Fruit fly (Drosophila melanogaster): ENCODE measurements around the gene wkd.
A peak's percentile ranks its signal among the peaks of the same experiment; 100 is the strongest.

The wkd gene

DNA sequence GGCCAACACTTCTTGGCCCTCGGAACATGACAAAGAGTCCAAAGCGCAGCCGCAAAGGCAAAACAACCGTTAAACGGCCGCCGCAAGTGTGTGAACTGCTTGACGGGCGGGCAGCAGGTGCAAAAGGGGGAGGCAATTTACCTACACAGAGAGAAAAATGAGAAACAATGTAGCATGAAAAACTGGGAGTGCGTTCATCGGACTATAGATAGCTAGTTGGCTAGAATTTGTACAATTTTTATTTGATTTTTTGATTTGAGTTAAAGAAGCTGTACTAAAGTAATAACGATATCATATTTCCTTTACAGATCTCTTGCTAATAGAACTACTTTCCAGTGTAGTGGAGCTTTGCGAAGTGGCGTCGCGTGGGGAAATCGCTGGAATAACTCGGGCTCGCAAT lies 14.1 kb downstream of the wkd start (continued):
- TF ChIP-seq Oli (tag; optimal IDR thresholded peaks at IDR 0.05) (no peak), gem (tag; optimal IDR thresholded peaks at IDR 0.05) (no peak), CG12219 (GFP tag; optimal IDR thresholded peaks at IDR 0.05) (no peak)

DNA sequence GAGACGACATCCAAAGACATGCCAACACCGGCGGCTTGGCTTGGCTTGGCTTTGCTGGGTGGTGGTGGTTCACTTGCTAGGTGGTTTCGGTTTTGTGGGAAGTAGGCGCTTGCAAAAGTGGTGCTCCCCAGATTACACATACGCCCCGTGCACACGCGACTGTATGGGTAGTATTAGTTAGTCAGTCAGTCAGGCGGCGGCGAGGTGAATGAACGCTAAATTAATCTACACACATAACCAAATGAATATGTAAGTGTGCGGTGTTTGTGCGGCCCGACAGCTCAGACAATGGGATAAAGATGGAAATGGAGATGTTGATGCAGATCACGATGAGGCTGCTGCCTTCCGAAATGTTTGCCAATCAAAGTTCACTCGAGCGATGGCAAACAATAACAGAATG lies 21.8 kb downstream of the wkd start:
- TF ChIP-seq Ets65A (GFP tag) (no peak), HLH54F (GFP tag; optimal IDR thresholded peaks at IDR 0.05) (no peak), CG34224 (GFP tag; IDR thresholded peaks at IDR 0.05; ENCODE audit: partially characterized antibody) (no peak), ci (GFP tag; IDR thresholded peaks at IDR 0.05) (0 out of 3 replicates have a peak, but pooled peaks have one; percentile 29), vvl (GFP tag; IDR thresholded peaks at IDR 0.05) (peak; percentile 54), Med (GFP tag) (peak; percentile 34), CG7372 (GFP tag; IDR thresholded peaks at IDR 0.05) (peak; percentile 42; the same call in 1 of the 2 replicates), slou (GFP tag; optimal IDR thresholded peaks at IDR 0.05) (no peak), CG4424 (GFP tag; optimal IDR thresholded peaks at IDR 0.05) (no peak), tna (GFP tag; IDR thresholded peaks at IDR 0.05; ENCODE audit: partially characterized antibody) (no peak), org-1 (GFP tag; optimal IDR thresholded peaks at IDR 0.05) (no peak)

DNA sequence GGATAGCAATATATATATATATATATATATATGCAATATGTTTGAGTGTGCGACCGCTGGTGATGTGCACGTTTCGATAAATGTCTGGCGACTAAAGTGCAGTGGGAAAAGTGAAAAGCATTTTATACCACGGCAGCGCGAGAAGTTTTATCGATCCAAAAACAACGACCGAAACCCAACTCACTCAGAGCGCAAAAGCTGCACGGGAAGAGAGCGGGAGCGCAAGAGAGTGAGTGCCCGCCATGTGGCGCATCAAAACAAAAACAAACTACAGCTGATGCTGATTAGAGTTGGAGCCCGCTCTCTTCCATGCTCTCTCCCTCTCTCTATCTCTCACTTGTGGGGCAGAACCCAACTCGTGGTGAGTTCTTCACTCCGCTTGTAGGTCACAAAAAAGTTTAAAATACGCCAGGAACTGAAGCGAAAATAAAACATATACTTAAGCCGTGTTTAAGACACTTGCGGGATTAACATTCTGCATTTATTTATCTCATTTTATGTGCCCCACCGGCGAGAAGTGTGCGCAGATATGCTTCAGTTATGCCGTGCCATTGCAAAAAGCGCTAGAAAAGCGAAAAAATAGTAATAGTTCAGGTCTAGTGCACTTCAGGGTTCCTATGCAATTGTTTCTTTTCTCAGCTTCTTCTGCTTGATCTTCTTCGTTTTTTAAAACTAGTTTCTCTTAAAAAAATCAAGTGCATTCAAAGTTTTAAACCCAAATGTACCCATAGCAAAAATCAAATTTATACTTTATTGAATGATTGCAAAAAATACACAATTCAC lies 23.5 kb downstream of the wkd start:
- TF ChIP-seq Jarid2 (GFP tag; optimal IDR thresholded peaks at IDR 0.05) (peak; percentile 38), sob (GFP tag; IDR thresholded peaks at IDR 0.05) (0 out of 2 replicates have a peak, but pooled peaks have one; percentile 20), lola (GFP tag; optimal IDR thresholded peaks at IDR 0.05) (no peak), CG32532 (GFP tag; IDR thresholded peaks at IDR 0.05) (peak; percentile 68; the same call in 1 of the 2 replicates), ro (GFP tag; IDR thresholded peaks at IDR 0.05) (no peak), wek (GFP tag; optimal IDR thresholded peaks at IDR 0.05) (peak; percentile 31), CG11085 (GFP tag; IDR thresholded peaks at IDR 0.05) (no peak), BtbVII (GFP tag; optimal IDR thresholded peaks at IDR 0.05) (peak; percentile 44), onecut (GFP tag; IDR thresholded peaks at IDR 0.05) (peak; percentile 98), cwo (GFP tag; optimal IDR thresholded peaks at IDR 0.05) (no peak), unc-4 (GFP tag; IDR thresholded peaks at IDR 0.05; ENCODE audit: partially characterized antibody) (peak; percentile 59), CG2678 (tag; optimal IDR thresholded peaks at IDR 0.05) (peak; percentile 5), H2.0 (GFP tag; IDR thresholded peaks at IDR 0.05) (0 out of 2 replicates have a peak, but pooled peaks have one; percentile 3), Awh (GFP tag; IDR thresholded peaks at IDR 0.05) (0 out of 2 replicates have a peak, but pooled peaks have one; percentile 26), Blimp-1 (GFP tag; optimal IDR thresholded peaks at IDR 0.05) (peak; percentile 29), ci (GFP tag; IDR thresholded peaks at IDR 0.05) (peak; percentile 16; the same call in 1 of the 3 replicates), CG6854 (GFP tag; optimal IDR thresholded peaks at IDR 0.05) (peak; percentile 54), CG2116 (GFP tag; optimal IDR thresholded peaks at IDR 0.05) (peak; percentile 11), danr (GFP tag; IDR thresholded peaks at IDR 0.05) (no peak), Xrp1 (GFP tag; IDR thresholded peaks at IDR 0.05) (peak; percentile 9; the same call in 1 of the 2 replicates), TFAM (GFP tag; optimal IDR thresholded peaks at IDR 0.05) (no peak), HLHmδ (GFP tag; optimal IDR thresholded peaks at IDR 0.05) (peak; percentile 37), CG2712 (tag; optimal IDR thresholded peaks at IDR 0.05) (no peak), Atf3 (GFP tag; optimal IDR thresholded peaks at IDR 0.05) (no peak), trem (tag; optimal IDR thresholded peaks at IDR 0.05) (peak; percentile 5), CG11695 (GFP tag; IDR thresholded peaks at IDR 0.05) (0 out of 3 replicates have a peak, but pooled peaks have one; percentile 44), CG6689 (GFP tag; IDR thresholded peaks at IDR 0.05) (no peak), PHDP (tag; optimal IDR thresholded peaks at IDR 0.05) (peak; percentile 15), CG6791 (GFP tag; IDR thresholded peaks at IDR 0.05; ENCODE audit: partially characterized antibody) (0 out of 3 replicates have a peak, but pooled peaks have one; percentile 26), stwl (tag; optimal IDR thresholded peaks at IDR 0.05) (peak; percentile 95), lbe (GFP tag; optimal IDR thresholded peaks at IDR 0.05) (peak; percentile 44), crol (GFP tag; IDR thresholded peaks at IDR 0.05) (peak; percentile 43; the same call in 1 of the 2 replicates)

All from whole organism, embryonic.